Fruit fly (Drosophila melanogaster) whole organism, adult: ENCODE measurements around the gene Dap160.

Experiments
- CG11617 ChIP-seq: fragments of 200-800 bp; sonication (Bioruptor generic); optimal IDR thresholded peaks from 2 replicates; lab custom pipeline; 2017; ENCODE audit warnings: mild to moderate bottlenecking, missing biosample characterization, missing genetic modification reagents, missing genetic modification characterization
- CG12768 ChIP-seq: fragments of 200-800 bp; sonication (Bioruptor generic); optimal IDR thresholded peaks from 2 replicates; lab custom pipeline; 2017; ENCODE audit warnings: missing biosample characterization, missing genetic modification characterization, mild to moderate bottlenecking, moderate library complexity, missing genetic modification reagents
- CG14711 ChIP-seq: fragments of 200-800 bp; sonication (Bioruptor generic); optimal IDR thresholded peaks from 2 replicates; lab custom pipeline; 2018; ENCODE audit warnings: missing biosample characterization, mild to moderate bottlenecking, missing genetic modification characterization, moderate library complexity
- CG1620 ChIP-seq: fragments of 200-800 bp; sonication (Bioruptor generic); optimal IDR thresholded peaks from 2 replicates; lab custom pipeline; 2016; ENCODE audit warnings: missing biosample characterization, missing genetic modification characterization
- CG33017 ChIP-seq: fragments of 200-800 bp; sonication (Bioruptor generic); optimal IDR thresholded peaks from 2 replicates; lab custom pipeline; 2018; ENCODE audit warnings: missing biosample characterization, mild to moderate bottlenecking, missing genetic modification characterization, moderate library complexity
- CG5204 ChIP-seq: fragments of 200-800 bp; sonication (Bioruptor generic); optimal IDR thresholded peaks from 2 replicates; lab custom pipeline; 2016; ENCODE audit warnings: missing biosample characterization, missing genetic modification characterization
- CG7045 ChIP-seq: fragments of 200-800 bp; sonication (Bioruptor generic); optimal IDR thresholded peaks from 2 replicates; lab custom pipeline; 2017; ENCODE audit warnings: missing biosample characterization, mild to moderate bottlenecking, missing genetic modification characterization
- CG7101 ChIP-seq: fragments of 200-800 bp; sonication (Bioruptor generic); optimal IDR thresholded peaks from 2 replicates; lab custom pipeline; 2018; ENCODE audit warnings: missing biosample characterization, mild to moderate bottlenecking, missing genetic modification characterization, moderate library complexity
- Clk ChIP-seq: fragments of 200-800 bp; sonication (Bioruptor generic); optimal IDR thresholded peaks from 2 replicates; lab custom pipeline; 2017; ENCODE audit warnings: missing biosample characterization, missing genetic modification characterization
- Crg-1 ChIP-seq: fragments of 200-800 bp; sonication (Bioruptor generic); optimal IDR thresholded peaks from 2 replicates; lab custom pipeline; 2016; ENCODE audit warnings: missing biosample characterization, missing genetic modification characterization
- Hr96 ChIP-seq: fragments of 200-800 bp; sonication (Bioruptor generic); optimal IDR thresholded peaks from 2 replicates; lab custom pipeline; 2016; ENCODE audit warnings: missing biosample characterization, missing genetic modification characterization
- Mnt ChIP-seq: fragments of 200-800 bp; sonication (Bioruptor generic); optimal IDR thresholded peaks from 2 replicates; lab custom pipeline; 2016; ENCODE audit warnings: missing biosample characterization, mild to moderate bottlenecking, missing genetic modification characterization
- bab1 ChIP-seq: fragments of 200-800 bp; sonication (Bioruptor generic); optimal IDR thresholded peaks from 3 replicates; lab custom pipeline; 2019; ENCODE audit warnings: missing biosample characterization, mild to moderate bottlenecking, missing genetic modification characterization, moderate library complexity
- cic ChIP-seq: fragments of 200-800 bp; sonication (Bioruptor generic); optimal IDR thresholded peaks from 2 replicates; lab custom pipeline; 2017; ENCODE audit warnings: missing biosample characterization, mild to moderate bottlenecking, missing genetic modification characterization, moderate library complexity
- cnc ChIP-seq, 2 experiments: fragments of >200 bp; optimal IDR thresholded peaks; 2 replicates each; lab custom pipeline; 2017
- kay ChIP-seq: fragments of 200-800 bp; sonication (Bioruptor generic); peaks from one replicate; lab custom pipeline; 2016; ENCODE audit warnings: missing biosample characterization, missing genetic modification characterization, borderline replicate concordance
- ovo ChIP-seq: fragments of 200-800 bp; sonication (Bioruptor generic); optimal IDR thresholded peaks from 2 replicates; lab custom pipeline; 2016; ENCODE audit warnings: missing biosample characterization, missing genetic modification characterization
- pad ChIP-seq: fragments of 200-800 bp; sonication (Bioruptor generic); optimal IDR thresholded peaks from 3 replicates; lab custom pipeline; 2017; ENCODE audit warnings: missing biosample characterization, missing genetic modification characterization, mild to moderate bottlenecking, moderate library complexity, missing genetic modification reagents
- tj ChIP-seq: fragments of 200-800 bp; sonication (Bioruptor generic); optimal IDR thresholded peaks from 3 replicates; lab custom pipeline; 2017; ENCODE audit warnings: missing biosample characterization, mild to moderate bottlenecking, missing genetic modification characterization, moderate library complexity
- toe ChIP-seq: fragments of 200-800 bp; sonication (Bioruptor generic); optimal IDR thresholded peaks from 2 replicates; lab custom pipeline; 2016; ENCODE audit warnings: missing biosample characterization, missing genetic modification characterization

The Dap160 gene

DNA sequence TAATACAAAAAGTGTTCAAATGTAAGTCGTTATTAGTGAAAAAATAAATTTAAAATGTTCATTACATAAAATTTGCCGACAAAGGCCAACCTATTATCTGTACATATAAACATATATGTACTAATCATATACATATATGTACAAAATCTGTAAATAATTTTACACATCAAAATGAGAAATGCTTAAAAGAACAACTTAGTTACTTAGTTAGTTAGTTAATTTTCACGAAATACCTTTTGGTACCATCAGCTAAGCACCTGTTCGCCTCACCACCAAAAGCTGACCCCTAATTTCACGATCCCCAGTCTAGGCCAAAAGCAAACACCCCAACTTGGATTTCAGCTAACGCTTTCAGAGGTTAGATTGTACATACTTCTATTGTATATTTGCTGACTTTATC, 53.1 kb downstream of the Dap160 start, which contains the start of gene CG9259:
Gene CG9259, plus strand, starts transcription at position 301 of the 400 bp plus-strand sequence.
- TF ChIP-seq bab1: no peak
- no peak for TF ChIP-seq cic (GFP tag; lab: Kevin White, UChicago)
- no peak for TF ChIP-seq CG1620 (GFP tag; lab: Kevin White, UChicago)
- TF ChIP-seq ovo (GFP tag; lab: Kevin White, UChicago): no peak
- TF ChIP-seq CG5204: no peak
- no peak for TF ChIP-seq Crg-1 (GFP tag; lab: Kevin White, UChicago)
- no peak for TF ChIP-seq pad (GFP tag; lab: Kevin White, UChicago)
- TF ChIP-seq CG14711: no peak
- TF ChIP-seq CG11617 (GFP tag; lab: Kevin White, UChicago): no peak
- no peak for TF ChIP-seq CG7045 (GFP tag; lab: Kevin White, UChicago)
- TF ChIP-seq tj (GFP tag; lab: Kevin White, UChicago): no peak
- no peak for TF ChIP-seq toe (GFP tag; lab: Kevin White, UChicago)
- no peak for TF ChIP-seq CG12768 (GFP tag; lab: Kevin White, UChicago)
- no peak for TF ChIP-seq Mnt
- no peak for TF ChIP-seq CG7101
- no peak for TF ChIP-seq CG33017 (tag; lab: Kevin White, UChicago)
- TF ChIP-seq kay (GFP tag; lab: Kevin White, UChicago): no peak
- no peak for TF ChIP-seq Clk (GFP tag; lab: Kevin White, UChicago)

dm6 chr2L:21088651-21089050, 53.5 kb downstream of the Dap160 start, which contains the start of gene ppk13:
Gene ppk13, minus strand, starts transcription at chr2L:21088751.
- TF ChIP-seq cnc (optimal IDR thresholded peaks at IDR 0.05; lab: Kevin White, UChicago): no peak
- TF ChIP-seq kay (GFP tag; lab: Kevin White, UChicago): peak; percentile 15
- no peak for TF ChIP-seq bab1

- TF ChIP-seq pad (GFP tag; lab: Kevin White, UChicago) (no peak), CG7045 (GFP tag; lab: Kevin White, UChicago) (no peak), tj (GFP tag; lab: Kevin White, UChicago) (no peak), Crg-1 (GFP tag; lab: Kevin White, UChicago) (no peak), cic (GFP tag; lab: Kevin White, UChicago) (no peak), cnc (optimal IDR thresholded peaks at IDR 0.05; lab: Kevin White, UChicago) (no peak), bab1 (no peak), Hr96 (GFP tag; lab: Kevin White, UChicago) (no peak), CG14711 (no peak), Mnt (no peak), CG5204 (no peak), CG33017 (tag; lab: Kevin White, UChicago) (no peak), CG1620 (GFP tag; lab: Kevin White, UChicago) (no peak), CG11617 (GFP tag; lab: Kevin White, UChicago) (no peak), Clk (GFP tag; lab: Kevin White, UChicago) (no peak), CG12768 (GFP tag; lab: Kevin White, UChicago) (no peak), kay (GFP tag; lab: Kevin White, UChicago) (no peak), CG7101 (no peak), toe (GFP tag; lab: Kevin White, UChicago) (no peak), ovo (GFP tag; lab: Kevin White, UChicago) (no peak)
These were observed 55.7 kb downstream of the Dap160 start, which contains the start of gene CG33509 for dm6 chr2L:21086406-21086805. Gene CG33509, minus strand, starts transcription at chr2L:21086506.
